Fruit fly (Drosophila melanogaster) whole organism, prepupa: ENCODE measurements around the gene Polr3E.

Experiments used
- CG10631 ChIP-seq: fragments of 200-800 bp; sonication (Bioruptor generic); optimal IDR thresholded peaks from 2 replicates; lab custom pipeline; 2016; ENCODE audit warnings: missing biosample characterization, missing genetic modification characterization
- CG10669 ChIP-seq: fragments of 200-800 bp; sonication (Bioruptor generic); optimal IDR thresholded peaks from 3 replicates; lab custom pipeline; 2018; ENCODE audit warnings: missing biosample characterization, mild to moderate bottlenecking, missing genetic modification characterization, moderate library complexity
- CG11294 ChIP-seq: fragments of 200-800 bp; sonication (Bioruptor generic); IDR thresholded peaks from 2 replicates; pipeline ENCODE4 v1.3.6; 2022; ENCODE audit warnings: missing biosample characterization, missing genetic modification characterization
- CG11762 ChIP-seq: fragments of 200-800 bp; sonication (Bioruptor generic); optimal IDR thresholded peaks from 3 replicates; lab custom pipeline; 2016; ENCODE audit warnings: missing biosample characterization, missing genetic modification characterization; ENCODE audit not compliant: insufficient read depth
- CG15336 ChIP-seq: fragments of 200-800 bp; sonication (Bioruptor generic); IDR thresholded peaks from 2 replicates; pipeline ENCODE4 v1.3.6; 2022; ENCODE audit warnings: missing biosample characterization, missing genetic modification characterization
- CG16779 ChIP-seq: fragments of 200-800 bp; sonication (Bioruptor generic); optimal IDR thresholded peaks from 3 replicates; lab custom pipeline; 2017; ENCODE audit warnings: missing biosample characterization, mild to moderate bottlenecking, missing genetic modification characterization
- CG3032 ChIP-seq: fragments of 200-800 bp; optimal IDR thresholded peaks from 2 replicates; lab custom pipeline; 2019; ENCODE audit warnings: missing biosample characterization, mild to moderate bottlenecking, missing genetic modification characterization, moderate library complexity
- CG31627 ChIP-seq: fragments of 200-800 bp; sonication (Bioruptor generic); optimal IDR thresholded peaks from 3 replicates; lab custom pipeline; 2016; ENCODE audit warnings: missing biosample characterization, missing genetic modification characterization
- CG32006 ChIP-seq: fragments of 200-800 bp; sonication (Bioruptor generic); optimal IDR thresholded peaks from 3 replicates; lab custom pipeline; 2017; ENCODE audit warnings: missing biosample characterization, mild to moderate bottlenecking, missing genetic modification characterization
- CG34406 ChIP-seq: fragments of 200-800 bp; sonication (Bioruptor generic); optimal IDR thresholded peaks from 3 replicates; lab custom pipeline; 2016; ENCODE audit warnings: missing biosample characterization, missing genetic modification characterization
- CG3919 ChIP-seq: fragments of 200-800 bp; sonication (Bioruptor generic); optimal IDR thresholded peaks from 3 replicates; lab custom pipeline; 2016; ENCODE audit warnings: missing biosample characterization, missing genetic modification characterization
- CG6163 ChIP-seq: fragments of 200-800 bp; sonication (Bioruptor generic); IDR thresholded peaks from 3 replicates; pipeline ENCODE4 v1.3.6; 2022; ENCODE audit warnings: missing biosample characterization, missing genetic modification characterization
- CG6276 ChIP-seq: fragments of 200-800 bp; sonication (Bioruptor generic); optimal IDR thresholded peaks from 2 replicates; lab custom pipeline; 2017; ENCODE audit warnings: missing biosample characterization, mild to moderate bottlenecking, missing genetic modification characterization
- CG6792 ChIP-seq: fragments of 200-800 bp; sonication (Bioruptor generic); optimal IDR thresholded peaks from 3 replicates; lab custom pipeline; 2016; ENCODE audit warnings: missing biosample characterization, missing genetic modification characterization
- CG6808 ChIP-seq: fragments of 200-800 bp; sonication (Bioruptor generic); optimal IDR thresholded peaks from 3 replicates; lab custom pipeline; 2017; ENCODE audit warnings: missing biosample characterization, missing genetic modification characterization, mild to moderate bottlenecking, moderate library complexity, missing genetic modification reagents
- CG8119 ChIP-seq: fragments of 200-800 bp; sonication (Bioruptor generic); IDR thresholded peaks from 3 replicates; pipeline ENCODE4 v1.3.6; 2022; ENCODE audit warnings: missing biosample characterization, missing genetic modification characterization
- CG8632 ChIP-seq: fragments of 200-800 bp; sonication (Bioruptor generic); optimal IDR thresholded peaks from 3 replicates; lab custom pipeline; 2016; ENCODE audit warnings: missing biosample characterization, missing genetic modification characterization
- CG9139 ChIP-seq: fragments of 200-800 bp; sonication (Bioruptor generic); optimal IDR thresholded peaks from 3 replicates; lab custom pipeline; 2017; ENCODE audit warnings: missing biosample characterization, mild to moderate bottlenecking, missing genetic modification characterization
- Eip75B ChIP-seq: fragments of 200-800 bp; sonication (Bioruptor generic); optimal IDR thresholded peaks from 3 replicates; lab custom pipeline; 2016; ENCODE audit warnings: missing biosample characterization, missing genetic modification characterization
- Eip78C ChIP-seq: fragments of 200-800 bp; sonication (Bioruptor generic); peaks from one replicate; lab custom pipeline; 2016; ENCODE audit warnings: missing biosample characterization, missing genetic modification characterization
- Eip93F ChIP-seq: fragments of 200-800 bp; sonication (Bioruptor generic); optimal IDR thresholded peaks from 2 replicates; lab custom pipeline; 2016; ENCODE audit warnings: missing biosample characterization, mild to moderate bottlenecking, missing genetic modification characterization
- Ets21C ChIP-seq: fragments of 200-800 bp; sonication (Bioruptor generic); optimal IDR thresholded peaks from 3 replicates; lab custom pipeline; 2016; ENCODE audit warnings: missing biosample characterization, missing genetic modification characterization
- Ets96B ChIP-seq: fragments of 200-800 bp; optimal IDR thresholded peaks from 2 replicates; lab custom pipeline; 2019; ENCODE audit warnings: missing biosample characterization, mild to moderate bottlenecking, missing genetic modification characterization, moderate library complexity
- Gug ChIP-seq: fragments of 200-800 bp; sonication (Bioruptor generic); IDR thresholded peaks from 2 replicates; pipeline ENCODE4 v1.3.6; 2022; ENCODE audit warnings: missing biosample characterization, missing genetic modification characterization
- Hr38 ChIP-seq: sonication (Bioruptor generic); optimal IDR thresholded peaks from 2 replicates; lab custom pipeline; 2016; ENCODE audit warnings: missing biosample characterization, missing genetic modification characterization
- Hr39 ChIP-seq: fragments of 200-800 bp; sonication (Bioruptor generic); optimal IDR thresholded peaks from 2 replicates; lab custom pipeline; 2016; ENCODE audit warnings: missing biosample characterization, missing genetic modification characterization
- Lpt ChIP-seq: fragments of 200-800 bp; sonication (Bioruptor generic); optimal IDR thresholded peaks from 3 replicates; lab custom pipeline; 2016; ENCODE audit warnings: missing biosample characterization, missing genetic modification characterization
- Met ChIP-seq: fragments of 200-800 bp; sonication (Bioruptor generic); optimal IDR thresholded peaks from 3 replicates; lab custom pipeline; 2016; ENCODE audit warnings: missing biosample characterization, missing genetic modification characterization
- OdsH ChIP-seq: fragments of 200-800 bp; sonication (Bioruptor generic); optimal IDR thresholded peaks from 3 replicates; lab custom pipeline; 2016; ENCODE audit warnings: missing biosample characterization, missing genetic modification characterization
- Smox ChIP-seq: fragments of 200-800 bp; sonication (Bioruptor generic); optimal IDR thresholded peaks from 3 replicates; lab custom pipeline; 2016; ENCODE audit warnings: missing biosample characterization, missing genetic modification characterization
- Sox14 ChIP-seq: fragments of 200-800 bp; sonication (Bioruptor generic); optimal IDR thresholded peaks from 3 replicates; lab custom pipeline; 2016; ENCODE audit warnings: missing biosample characterization, missing genetic modification characterization
- achi ChIP-seq: fragments of 200-800 bp; sonication (Bioruptor generic); optimal IDR thresholded peaks from 3 replicates; lab custom pipeline; 2016; ENCODE audit warnings: missing biosample characterization, missing genetic modification characterization
- acj6 ChIP-seq: fragments of 200-800 bp; sonication (Bioruptor generic); optimal IDR thresholded peaks from 3 replicates; lab custom pipeline; 2016; ENCODE audit warnings: missing biosample characterization, missing genetic modification characterization
- dac ChIP-seq: fragments of 200-800 bp; sonication (Bioruptor generic); optimal IDR thresholded peaks from 2 replicates; lab custom pipeline; 2017; ENCODE audit warnings: missing biosample characterization, mild to moderate bottlenecking, missing genetic modification characterization
- dsx ChIP-seq: fragments of 200-800 bp; optimal IDR thresholded peaks from 3 replicates; lab custom pipeline; 2019; ENCODE audit warnings: missing biosample characterization, mild to moderate bottlenecking, missing genetic modification characterization, moderate library complexity; ENCODE audit not compliant: poor library complexity, severe bottlenecking
- eg ChIP-seq: fragments of 200-800 bp; sonication (Bioruptor generic); IDR thresholded peaks from 3 replicates; pipeline ENCODE4 v1.3.6; 2022; ENCODE audit warnings: missing biosample characterization, missing genetic modification characterization
- esn ChIP-seq: fragments of 200-800 bp; sonication (Bioruptor generic); optimal IDR thresholded peaks from 2 replicates; lab custom pipeline; 2016; ENCODE audit warnings: missing biosample characterization, mild to moderate bottlenecking, missing genetic modification characterization, moderate library complexity
- fd59A ChIP-seq: fragments of 200-800 bp; sonication (Bioruptor generic); optimal IDR thresholded peaks from 2 replicates; lab custom pipeline; 2017; ENCODE audit warnings: missing biosample characterization, mild to moderate bottlenecking, missing genetic modification characterization, missing genetic modification reagents
- fkh ChIP-seq: fragments of 200-800 bp; sonication (Bioruptor generic); optimal IDR thresholded peaks from 3 replicates; lab custom pipeline; 2017; ENCODE audit warnings: missing biosample characterization, mild to moderate bottlenecking, missing genetic modification characterization, moderate library complexity
- lz ChIP-seq: fragments of 200-800 bp; sonication (Bioruptor generic); optimal IDR thresholded peaks from 3 replicates; lab custom pipeline; 2016; ENCODE audit warnings: missing biosample characterization, missing genetic modification characterization
- net ChIP-seq: fragments of 200-800 bp; sonication (Bioruptor generic); optimal IDR thresholded peaks from 3 replicates; lab custom pipeline; 2016; ENCODE audit warnings: missing biosample characterization, missing genetic modification characterization
- pdm3 ChIP-seq: fragments of 200-800 bp; sonication (Bioruptor generic); optimal IDR thresholded peaks from 3 replicates; lab custom pipeline; 2016; ENCODE audit warnings: missing biosample characterization, missing genetic modification characterization
- salr ChIP-seq, 2 experiments: fragments of 200-800 bp; sonication (Bioruptor generic); optimal IDR thresholded peaks; 3 replicates each; lab custom pipeline; 2016 to 2018; ENCODE audit warnings: missing biosample characterization in 2 of 2, missing genetic modification characterization in 2 of 2, mild to moderate bottlenecking in 1 of 2
- spab ChIP-seq: fragments of 200-800 bp; sonication (Bioruptor generic); optimal IDR thresholded peaks from 2 replicates; lab custom pipeline; 2017; ENCODE audit warnings: missing biosample characterization, mild to moderate bottlenecking, missing genetic modification characterization, missing genetic modification reagents
- ss ChIP-seq, 2 experiments: fragments of 200-800 bp; sonication (Bioruptor generic); optimal IDR thresholded peaks; 2 replicates in 1 of 2; 3 replicates in 1 of 2; lab custom pipeline; 2017 to 2018; ENCODE audit warnings: mild to moderate bottlenecking in 2 of 2, missing biosample characterization in 2 of 2, missing genetic modification characterization in 2 of 2, moderate library complexity in 1 of 2
- svp ChIP-seq: fragments of 200-800 bp; sonication (Bioruptor generic); peaks from one replicate; lab custom pipeline; 2016; ENCODE audit warnings: missing biosample characterization, missing genetic modification characterization
- topi ChIP-seq: fragments of 200-800 bp; sonication (Bioruptor generic); optimal IDR thresholded peaks from 3 replicates; lab custom pipeline; 2016; ENCODE audit warnings: missing biosample characterization, missing genetic modification characterization
- vri ChIP-seq: fragments of 200-800 bp; sonication (Bioruptor generic); optimal IDR thresholded peaks from 3 replicates; lab custom pipeline; 2016; ENCODE audit warnings: missing biosample characterization, mild to moderate bottlenecking, missing genetic modification characterization

Polr3E gene

dm6 chr3L:20986929-20987363 lies 44.7 kb upstream of the Polr3E start (continued):
- peak; percentile 50 for TF ChIP-seq CG10669
- TF ChIP-seq Ets96B (tag; lab: Kevin White, UChicago), result peak; percentile 84
- peak; percentile 95 for TF ChIP-seq CG32006 (GFP tag; lab: Kevin White, UChicago)
- TF ChIP-seq CG10631 (GFP tag; lab: Kevin White, UChicago), result peak; percentile 85
- TF ChIP-seq spab, result peak; percentile 75
- peak; percentile 67 for TF ChIP-seq esn
- TF ChIP-seq CG16779, result peak; percentile 65
- TF ChIP-seq CG6792 (GFP tag; lab: Kevin White, UChicago), result peak; percentile 63
- peak; percentile 73 for TF ChIP-seq acj6 (GFP tag; lab: Kevin White, UChicago)
- TF ChIP-seq net, result peak; percentile 56
- TF ChIP-seq pdm3 (GFP tag; lab: Kevin White, UChicago), result peak; percentile 49
- TF ChIP-seq fkh, result no peak
- TF ChIP-seq Met (GFP tag; lab: Kevin White, UChicago), result peak; percentile 26
- peak; percentile 8 to 96 for TF ChIP-seq salr (GFP tag; optimal IDR thresholded peaks at IDR 0.05; lab: Kevin White, UChicago)
- TF ChIP-seq achi (GFP tag; lab: Kevin White, UChicago), result peak; percentile 80
- no peak for TF ChIP-seq Ets21C (GFP tag; lab: Kevin White, UChicago)
- peak; percentile 80 for TF ChIP-seq CG8119 (GFP tag; lab: Robert Waterston, UW)
- TF ChIP-seq CG34406 (GFP tag; lab: Kevin White, UChicago), result peak; percentile 76

dm6 chr3L:20987895-20988294 lies 43.7 kb upstream of the Polr3E start:
- TF ChIP-seq fd59A (GFP tag; lab: Kevin White, UChicago), result peak; percentile 56
- TF ChIP-seq Gug (GFP tag; lab: Robert Waterston, UW), result 0 out of 2 replicates have a peak, but pooled peaks have one; percentile 33
- peak; percentile 18 for TF ChIP-seq esn
- peak; percentile 3 for TF ChIP-seq Sox14 (GFP tag; lab: Kevin White, UChicago)
- TF ChIP-seq CG10631 (GFP tag; lab: Kevin White, UChicago), result peak; percentile 59
- peak in 1 of 2 experiments; percentile 27 for TF ChIP-seq ss (GFP tag; optimal IDR thresholded peaks at IDR 0.05; lab: Kevin White, UChicago)
- peak; percentile 57; the same call in 2 of the 3 replicates for TF ChIP-seq CG6163
- TF ChIP-seq vri (GFP tag; lab: Kevin White, UChicago), result no peak
- no peak for TF ChIP-seq dac (GFP tag; lab: Kevin White, UChicago)
- no peak for TF ChIP-seq CG9139 (GFP tag; lab: Kevin White, UChicago)
- TF ChIP-seq CG11762 (GFP tag; lab: Kevin White, UChicago), result no peak
- peak; percentile 17 for TF ChIP-seq CG34406 (GFP tag; lab: Kevin White, UChicago)
- TF ChIP-seq Met (GFP tag; lab: Kevin White, UChicago), result no peak
- peak; percentile 47 for TF ChIP-seq acj6 (GFP tag; lab: Kevin White, UChicago)
- peak; percentile 52 for TF ChIP-seq svp (GFP tag; lab: Kevin White, UChicago)
- peak; percentile 0 for TF ChIP-seq lz (GFP tag; lab: Kevin White, UChicago)
- TF ChIP-seq Ets96B (tag; lab: Kevin White, UChicago), result peak; percentile 55
- TF ChIP-seq topi (GFP tag; lab: Kevin White, UChicago), result peak; percentile 13
- no peak for TF ChIP-seq Eip93F (GFP tag; lab: Kevin White, UChicago)
- TF ChIP-seq Eip75B (GFP tag; lab: Kevin White, UChicago), result peak; percentile 7
- peak; percentile 14 for TF ChIP-seq pdm3 (GFP tag; lab: Kevin White, UChicago)
- TF ChIP-seq Hr38 (GFP tag; lab: Kevin White, UChicago), result no peak
- no peak for TF ChIP-seq Lpt (GFP tag; lab: Kevin White, UChicago)
- TF ChIP-seq CG3032 (tag; lab: Kevin White, UChicago), result peak; percentile 63
- no peak for TF ChIP-seq CG6276 (GFP tag; lab: Kevin White, UChicago)
- peak; percentile 16 for TF ChIP-seq Smox (GFP tag; lab: Kevin White, UChicago)
- peak; percentile 42; the same call in 1 of the 3 replicates for TF ChIP-seq CG8119 (GFP tag; lab: Robert Waterston, UW)
- peak; percentile 24 for TF ChIP-seq CG6808 (GFP tag; lab: Kevin White, UChicago)
- peak; percentile 39 for TF ChIP-seq CG32006 (GFP tag; lab: Kevin White, UChicago)
- TF ChIP-seq CG8632, result no peak
- TF ChIP-seq eg (GFP tag; lab: Robert Waterston, UW), result peak; percentile 54; the same call in 1 of the 3 replicates
- peak; percentile 20 for TF ChIP-seq dsx (GFP tag; lab: Kevin White, UChicago)
- TF ChIP-seq spab, result peak; percentile 20
- TF ChIP-seq Ets21C (GFP tag; lab: Kevin White, UChicago), result no peak
- no peak for TF ChIP-seq CG31627
- peak; percentile 47 for TF ChIP-seq CG15336
- peak; percentile 13 for TF ChIP-seq CG3919 (GFP tag; lab: Kevin White, UChicago)
- no peak for TF ChIP-seq CG11294 (GFP tag; lab: Robert Waterston, UW)
- TF ChIP-seq CG10669, result peak; percentile 30
- peak; percentile 30 for TF ChIP-seq OdsH (GFP tag; lab: Kevin White, UChicago)
- no peak for TF ChIP-seq Hr39 (GFP tag; lab: Kevin White, UChicago)
- TF ChIP-seq Eip78C, result peak; percentile 1
- peak; percentile 49 for TF ChIP-seq achi (GFP tag; lab: Kevin White, UChicago)
